Worm (Caenorhabditis elegans) whole organism, early embryonic: ENCODE data around the gene fbxb-103.

Source experiments
- B0310.2 ChIP-seq: sonication (generic microtip); optimal IDR thresholded peaks from 2 replicates; lab custom pipeline; 2016; ENCODE audit warnings: mild to moderate bottlenecking, missing genetic modification characterization, missing compliant biosample characterization
- aly-1 ChIP-seq: sonication (generic microtip); optimal IDR thresholded peaks from 2 replicates; lab custom pipeline; 2016; ENCODE audit warnings: missing genetic modification characterization, missing compliant biosample characterization
- ama-1 ChIP-seq: fragments of 150-350 bp; optimal IDR thresholded peaks from 2 replicates; lab custom pipeline; 2014
- flt-1 ChIP-seq: fragments of 200-800 bp; sonication (Bioruptor generic); IDR thresholded peaks from 2 replicates; pipeline ENCODE4 v1.3.6; 2022; ENCODE audit warnings: missing genetic modification characterization, missing compliant biosample characterization
- hnd-1 ChIP-seq: sonication (generic microtip); optimal IDR thresholded peaks from 2 replicates; lab custom pipeline; 2016; ENCODE audit warnings: missing genetic modification characterization, missing compliant biosample characterization
- tbx-37 ChIP-seq: fragments of 200-800 bp; sonication (Bioruptor generic); conservative IDR thresholded peaks from 2 replicates; pipeline ENCODE4 v1.3.6; 2022; ENCODE audit warnings: missing genetic modification reagents, missing genetic modification characterization, missing compliant biosample characterization
- tra-4 ChIP-seq: sonication (generic microtip); optimal IDR thresholded peaks from 2 replicates; lab custom pipeline; 2017; ENCODE audit warnings: missing genetic modification characterization, missing compliant biosample characterization

ce11 chrII:3909301-3909700, 2.4 kb downstream of the fbxb-103 start:
- no peak for TF ChIP-seq tra-4 (tag; lab: Kevin White, UChicago)
- TF ChIP-seq ama-1 (lab: Kevin White, UChicago) = no peak
- no peak for TF ChIP-seq B0310.2 (tag; lab: Kevin White, UChicago)
- TF ChIP-seq tbx-37 (GFP tag; lab: Robert Waterston, UW) = no peak
- TF ChIP-seq flt-1 (GFP tag; lab: Robert Waterston, UW) = no peak
- TF ChIP-seq aly-1 (tag; lab: Kevin White, UChicago) = no peak
- no peak for TF ChIP-seq hnd-1 (tag; lab: Kevin White, UChicago)
